Worm (Caenorhabditis elegans) whole organism, L4 larva: ENCODE measurements around the gene skpo-3.

Experiments
- ZK546.5 ChIP-seq, 2 experiments: sonication (generic microtip); optimal IDR thresholded peaks; 2 replicates each; lab custom pipeline; 2017; ENCODE audit warnings: missing biosample characterization in 2 of 2, missing genetic modification characterization in 2 of 2
- aly-2 ChIP-seq: sonication (generic microtip); optimal IDR thresholded peaks from 2 replicates; lab custom pipeline; 2018; ENCODE audit warnings: missing biosample characterization, missing genetic modification characterization
- ama-1 ChIP-seq: fragments of 150-350 bp; optimal IDR thresholded peaks from 2 replicates; lab custom pipeline; 2014; ENCODE audit warnings: inconsistent platforms, mixed read lengths
- ces-1 ChIP-seq: fragments of 150-350 bp; sonication (generic microtip); optimal IDR thresholded peaks from 4 replicates; lab custom pipeline; 2014; ENCODE audit warnings: missing biosample characterization, missing genetic modification reagents, missing genetic modification characterization
- fos-1 ChIP-seq: fragments of 150-350 bp; optimal IDR thresholded peaks from 2 replicates; lab custom pipeline; 2014; ENCODE audit warnings: missing biosample characterization, missing genetic modification characterization
- lin-13 ChIP-seq: fragments of 150-350 bp; optimal IDR thresholded peaks from 2 replicates; lab custom pipeline; 2014; ENCODE audit warnings: missing biosample characterization, missing genetic modification reagents, missing genetic modification characterization
- lin-39 ChIP-seq: fragments of 150-350 bp; optimal IDR thresholded peaks from 2 replicates; lab custom pipeline; 2014; ENCODE audit warnings: missing biosample characterization, missing genetic modification reagents, missing genetic modification characterization
- mdl-1 ChIP-seq, 2 experiments: fragments of 150-350 bp in 1 of 2; sonication (generic microtip) in 1 of 2; optimal IDR thresholded peaks; 2 replicates each; lab custom pipeline; 2014 to 2017; ENCODE audit warnings: missing biosample characterization in 2 of 2, missing genetic modification characterization in 2 of 2
- nhr-102 ChIP-seq: sonication (generic microtip); optimal IDR thresholded peaks from 2 replicates; lab custom pipeline; 2016; ENCODE audit warnings: mild to moderate bottlenecking, missing genetic modification characterization, moderate library complexity, missing compliant biosample characterization
- nhr-76 ChIP-seq: fragments of 150-350 bp; optimal IDR thresholded peaks from 2 replicates; lab custom pipeline; 2014; ENCODE audit warnings: missing biosample characterization, missing genetic modification characterization
- php-3 ChIP-seq: fragments of 200-800 bp; sonication (Bioruptor generic); IDR thresholded peaks from 2 replicates; pipeline ENCODE4 v1.3.6; 2022; ENCODE audit warnings: missing genetic modification reagents, missing genetic modification characterization, missing compliant biosample characterization
- set-16 ChIP-seq: fragments of 200-800 bp; sonication (Bioruptor generic); IDR thresholded peaks from 2 replicates; pipeline ENCODE4 v1.3.6; 2022; ENCODE audit warnings: missing genetic modification reagents, missing genetic modification characterization, missing compliant biosample characterization
- unc-62 ChIP-seq, 3 experiments: fragments of 150-350 bp in 1 of 3; sonication (generic microtip); optimal IDR thresholded peaks in 2 of 3; peaks in 1 of 3; 1 replicate in 1 of 3; 2 replicates in 2 of 3; lab custom pipeline; 2014 to 2017; ENCODE audit warnings: missing biosample characterization in 3 of 3, missing genetic modification characterization in 3 of 3, missing genetic modification reagents in 3 of 3, missing genotype in 1 of 3

- TF ChIP-seq nhr-76, result no peak
- no peak for TF ChIP-seq ama-1
- no peak for TF ChIP-seq mdl-1 (tag; optimal IDR thresholded peaks at IDR 0.05; lab: Kevin White, UChicago)
- TF ChIP-seq php-3 (GFP tag; lab: Robert Waterston, UW), result no peak
- no peak for TF ChIP-seq aly-2 (tag; lab: Kevin White, UChicago)
- TF ChIP-seq set-16 (GFP tag; lab: Robert Waterston, UW), result no peak
- TF ChIP-seq ces-1 (GFP tag; lab: Kevin White, UChicago), result no peak
- TF ChIP-seq nhr-102, result no peak
- no peak for TF ChIP-seq unc-62 (GFP tag; optimal IDR thresholded peaks at IDR 0.05 in 1 of 2; lab: Kevin White, UChicago)
- no peak for TF ChIP-seq unc-62 (tag; optimal IDR thresholded peaks at IDR 0.05; lab: Kevin White, UChicago)
- TF ChIP-seq fos-1 (tag; lab: Kevin White, UChicago), result no peak
- no peak for TF ChIP-seq ZK546.5 (tag; optimal IDR thresholded peaks at IDR 0.05; lab: Kevin White, UChicago)
- TF ChIP-seq lin-39 (tag; lab: Kevin White, UChicago), result no peak
- no peak for TF ChIP-seq lin-13
Observed at ce11 chrII:7245576-7245975, at the start of gene skpo-3.
